Fruit fly (Drosophila melanogaster) whole organism, embryonic: ENCODE measurements around the gene Gas8.
A peak's percentile ranks its signal among the peaks of the same experiment; 100 is the strongest.

Source experiments
- ATbp ChIP-seq: fragments of 200-800 bp; sonication (Bioruptor generic); optimal IDR thresholded peaks from 2 replicates; lab custom pipeline; 2017; ENCODE audit warnings: missing biosample characterization, mild to moderate bottlenecking, missing genetic modification characterization, missing genetic modification reagents
- Ada2b ChIP-seq: fragments of 200-800 bp; sonication (Bioruptor generic); IDR thresholded peaks from 2 replicates; pipeline ENCODE4 v1.3.6; 2022; ENCODE audit warnings: missing biosample characterization, missing genetic modification characterization
- Aef1 ChIP-seq: fragments of 200-800 bp; sonication (Bioruptor generic); IDR thresholded peaks from 3 replicates; pipeline ENCODE4 v1.3.6; 2022; ENCODE audit warnings: missing biosample characterization, missing genetic modification characterization
- CG10462 ChIP-seq: fragments of 200-800 bp; sonication (Bioruptor generic); optimal IDR thresholded peaks from 2 replicates; lab custom pipeline; 2016; ENCODE audit warnings: missing biosample characterization, missing genetic modification characterization
- CG10979 ChIP-seq: fragments of 200-800 bp; sonication (Bioruptor generic); optimal IDR thresholded peaks from 2 replicates; lab custom pipeline; 2018; ENCODE audit warnings: missing biosample characterization, mild to moderate bottlenecking, missing genetic modification characterization, moderate library complexity
- CG11247 ChIP-seq: fragments of 200-800 bp; sonication (Bioruptor generic); IDR thresholded peaks from 2 replicates; pipeline ENCODE4 v1.3.6; 2022; ENCODE audit warnings: missing biosample characterization, missing genetic modification characterization
- CG11695 ChIP-seq: fragments of 200-800 bp; sonication (Bioruptor generic); IDR thresholded peaks from 3 replicates; pipeline ENCODE4 v1.3.6; 2022; ENCODE audit warnings: missing biosample characterization, missing genetic modification characterization
- CG12942 ChIP-seq: fragments of 200-800 bp; sonication (Bioruptor generic); optimal IDR thresholded peaks from 3 replicates; lab custom pipeline; 2016; ENCODE audit warnings: missing biosample characterization, missing genetic modification characterization
- CG13894 ChIP-seq: fragments of 200-800 bp; sonication (Bioruptor generic); optimal IDR thresholded peaks from 3 replicates; lab custom pipeline; 2018; ENCODE audit warnings: missing biosample characterization, mild to moderate bottlenecking, missing genetic modification characterization, moderate library complexity
- CG1603 ChIP-seq: fragments of 200-800 bp; sonication (Bioruptor generic); optimal IDR thresholded peaks from 2 replicates; lab custom pipeline; 2019; ENCODE audit warnings: missing biosample characterization, mild to moderate bottlenecking, missing genetic modification characterization, moderate library complexity
- CG17912 ChIP-seq: fragments of 200-800 bp; sonication (Bioruptor generic); optimal IDR thresholded peaks from 2 replicates; lab custom pipeline; 2018; ENCODE audit warnings: missing biosample characterization, mild to moderate bottlenecking, missing genetic modification characterization
- CG34376 ChIP-seq: fragments of 200-800 bp; sonication (Bioruptor generic); optimal IDR thresholded peaks from 2 replicates; lab custom pipeline; 2018; ENCODE audit warnings: missing biosample characterization, mild to moderate bottlenecking, missing genetic modification characterization
- CG3726 ChIP-seq: fragments of 200-800 bp; sonication (Bioruptor generic); IDR thresholded peaks from 3 replicates; pipeline ENCODE4, ENCODE4 v1.3.6; 2022; ENCODE audit warnings: missing biosample characterization, missing genetic modification characterization
- CG4820 ChIP-seq: fragments of 200-800 bp; sonication (Bioruptor generic); optimal IDR thresholded peaks from 3 replicates; lab custom pipeline; 2016; ENCODE audit warnings: missing biosample characterization, missing genetic modification characterization
- CG7839 ChIP-seq: fragments of 200-800 bp; sonication (Bioruptor generic); optimal IDR thresholded peaks from 3 replicates; lab custom pipeline; 2018; ENCODE audit warnings: missing biosample characterization, mild to moderate bottlenecking, missing genetic modification characterization, moderate library complexity
- Dref ChIP-seq: fragments of 200-800 bp; sonication (Bioruptor generic); IDR thresholded peaks from 2 replicates; pipeline ENCODE4 v1.3.6; 2022; ENCODE audit warnings: missing biosample characterization, missing genetic modification characterization
- Gsc ChIP-seq: fragments of 200-800 bp; sonication (Bioruptor generic); IDR thresholded peaks from 2 replicates; pipeline ENCODE4 v1.3.6; 2022; ENCODE audit warnings: missing biosample characterization, missing genetic modification characterization
- Hand ChIP-seq: fragments of 200-800 bp; sonication (Bioruptor generic); optimal IDR thresholded peaks from 2 replicates; lab custom pipeline; 2017; ENCODE audit warnings: mild to moderate bottlenecking, missing biosample characterization, missing genetic modification reagents, missing genetic modification characterization
- Lim3 ChIP-seq: fragments of 200-800 bp; sonication (Bioruptor generic); IDR thresholded peaks from 2 replicates; pipeline ENCODE4 v1.3.6; 2022; ENCODE audit warnings: missing biosample characterization, missing genetic modification characterization
- Med ChIP-seq: fragments of 200-800 bp; sonication (Bioruptor generic); peaks from one replicate; lab custom pipeline; 2016; ENCODE audit warnings: missing biosample characterization, missing genetic modification characterization, mild to moderate bottlenecking, inconsistent platforms, moderate library complexity
- Mrtf ChIP-seq: fragments of 200-800 bp; sonication (Bioruptor generic); IDR thresholded peaks from 3 replicates; pipeline ENCODE4 v1.3.6; 2022; ENCODE audit warnings: missing biosample characterization, missing genetic modification characterization
- Nf-YC ChIP-seq: fragments of 200-800 bp; optimal IDR thresholded peaks from 3 replicates; lab custom pipeline; 2019; ENCODE audit warnings: missing biosample characterization, mild to moderate bottlenecking, missing genetic modification characterization, moderate library complexity
- PHDP ChIP-seq: fragments of 200-800 bp; sonication (Bioruptor generic); optimal IDR thresholded peaks from 3 replicates; lab custom pipeline; 2018; ENCODE audit warnings: missing biosample characterization, mild to moderate bottlenecking, missing genetic modification characterization, moderate library complexity
- Pdp1 ChIP-seq, 2 experiments: fragments of 200-800 bp; sonication (Bioruptor generic); optimal IDR thresholded peaks; 3 replicates each; lab custom pipeline; 2016; ENCODE audit warnings: missing biosample characterization in 2 of 2, missing genetic modification characterization in 2 of 2, mild to moderate bottlenecking in 1 of 2, moderate library complexity in 1 of 2
- Ptx1 ChIP-seq: fragments of 200-800 bp; sonication (Bioruptor generic); IDR thresholded peaks from 2 replicates; pipeline ENCODE4 v1.3.6; 2022; ENCODE audit warnings: missing biosample characterization, missing genetic modification characterization
- Spps ChIP-seq: fragments of 200-800 bp; sonication (Bioruptor generic); optimal IDR thresholded peaks from 2 replicates; lab custom pipeline; 2018; ENCODE audit warnings: missing biosample characterization, mild to moderate bottlenecking, missing genetic modification characterization
- TFAM ChIP-seq: fragments of 200-800 bp; sonication (Bioruptor generic); optimal IDR thresholded peaks from 2 replicates; lab custom pipeline; 2017; ENCODE audit warnings: missing biosample characterization, missing genetic modification characterization, inconsistent platforms
- Xrp1 ChIP-seq: fragments of 200-800 bp; sonication (Bioruptor generic); IDR thresholded peaks from 2 replicates; pipeline ENCODE4 v1.3.6; 2022; ENCODE audit warnings: missing biosample characterization, missing genetic modification characterization
- ara ChIP-seq: fragments of 200-800 bp; sonication (Bioruptor generic); IDR thresholded peaks from 2 replicates; pipeline ENCODE4 v1.3.6; 2022; ENCODE audit warnings: missing biosample characterization, missing genetic modification characterization
- ato ChIP-seq: fragments of 200-800 bp; sonication (Bioruptor generic); IDR thresholded peaks from 2 replicates; pipeline ENCODE4 v1.3.6; 2022; ENCODE audit warnings: missing biosample characterization, missing genetic modification characterization; ENCODE audit not compliant: partially characterized antibody
- az2 ChIP-seq: fragments of 200-800 bp; sonication (Bioruptor generic); optimal IDR thresholded peaks from 3 replicates; lab custom pipeline; 2016; ENCODE audit warnings: missing biosample characterization, missing genetic modification characterization
- bsh ChIP-seq, 2 experiments: fragments of 200-800 bp; sonication (Bioruptor generic); optimal IDR thresholded peaks; 2 replicates each; lab custom pipeline; 2017 to 2018; ENCODE audit warnings: mild to moderate bottlenecking in 2 of 2, missing biosample characterization in 2 of 2, missing genetic modification characterization in 2 of 2, moderate library complexity in 1 of 2
- btn ChIP-seq: fragments of 200-800 bp; sonication (Bioruptor generic); optimal IDR thresholded peaks from 2 replicates; lab custom pipeline; 2016; ENCODE audit warnings: missing biosample characterization, missing genetic modification characterization
- cg ChIP-seq: fragments of 200-800 bp; sonication (Bioruptor generic); optimal IDR thresholded peaks from 3 replicates; lab custom pipeline; 2019; ENCODE audit warnings: missing biosample characterization, mild to moderate bottlenecking, missing genetic modification characterization, moderate library complexity
- chif ChIP-seq, 2 experiments: fragments of 200-800 bp; sonication (Bioruptor generic); optimal IDR thresholded peaks; 3 replicates each; lab custom pipeline; 2016; ENCODE audit warnings: missing biosample characterization in 2 of 2, missing genetic modification characterization in 2 of 2
- ewg ChIP-seq: fragments of 200-800 bp; sonication (Bioruptor generic); optimal IDR thresholded peaks from 3 replicates; lab custom pipeline; 2017; ENCODE audit warnings: mild to moderate bottlenecking, missing biosample characterization, missing genetic modification reagents, missing genetic modification characterization
- fd96Cb ChIP-seq: fragments of 200-800 bp; sonication (Bioruptor generic); optimal IDR thresholded peaks from 2 replicates; lab custom pipeline; 2018; ENCODE audit warnings: missing biosample characterization, mild to moderate bottlenecking, missing genetic modification characterization, moderate library complexity
- grau ChIP-seq: fragments of 200-800 bp; optimal IDR thresholded peaks from 3 replicates; lab custom pipeline; 2019; ENCODE audit warnings: missing biosample characterization, mild to moderate bottlenecking, missing genetic modification characterization, moderate library complexity
- gro ChIP-seq: fragments of 200-800 bp; sonication (Bioruptor generic); optimal IDR thresholded peaks from 2 replicates; lab custom pipeline; 2016; ENCODE audit warnings: missing biosample characterization, missing genetic modification characterization
- hkb ChIP-seq, 2 experiments: fragments of 200-800 bp in 1 of 2; fragments of >200 bp in 1 of 2; sonication (Bioruptor generic) in 1 of 2; IDR thresholded peaks in 1 of 2; optimal IDR thresholded peaks in 1 of 2; 2 replicates each; pipeline versions ENCODE4 v1.3.6 to Lab custom; 2017 to 2022; ENCODE audit warnings: missing biosample characterization in 1 of 2, missing genetic modification characterization in 1 of 2
- jing ChIP-seq: fragments of 200-800 bp; sonication (Bioruptor generic); optimal IDR thresholded peaks from 2 replicates; lab custom pipeline; 2018; ENCODE audit warnings: missing biosample characterization, mild to moderate bottlenecking, missing genetic modification characterization
- mam ChIP-seq: fragments of 200-800 bp; sonication (Bioruptor generic); optimal IDR thresholded peaks from 3 replicates; lab custom pipeline; 2016; ENCODE audit warnings: missing biosample characterization, missing genetic modification characterization
- nom ChIP-seq: fragments of 200-800 bp; sonication (Bioruptor generic); optimal IDR thresholded peaks from 2 replicates; lab custom pipeline; 2017; ENCODE audit warnings: missing biosample characterization, missing genetic modification characterization, mild to moderate bottlenecking, moderate library complexity, missing genetic modification reagents
- pan ChIP-seq, 4 experiments: fragments of >200 bp in 3 of 4; fragments of 200-800 bp in 1 of 4; sonication (Bioruptor generic) in 1 of 4; optimal IDR thresholded peaks in 3 of 4; IDR thresholded peaks in 1 of 4; 2 replicates each; pipeline versions ENCODE4 v1.3.6 to Lab custom; 2017 to 2022; ENCODE audit warnings: missing biosample characterization in 2 of 4, missing genetic modification characterization in 2 of 4, mixed read lengths in 1 of 4
- pros ChIP-seq: fragments of 200-800 bp; sonication (Bioruptor generic); optimal IDR thresholded peaks from 3 replicates; lab custom pipeline; 2019; ENCODE audit warnings: missing biosample characterization, mild to moderate bottlenecking, missing genetic modification characterization, moderate library complexity
- ranshi ChIP-seq: fragments of 200-800 bp; sonication (Bioruptor generic); IDR thresholded peaks from 2 replicates; pipeline ENCODE4 v1.3.6; 2022; ENCODE audit warnings: missing biosample characterization, missing genetic modification characterization
- so ChIP-seq: fragments of 200-800 bp; sonication (Bioruptor generic); IDR thresholded peaks from 3 replicates; pipeline ENCODE4 v1.3.6; 2022; ENCODE audit warnings: missing biosample characterization, missing genetic modification characterization
- vvl ChIP-seq: fragments of 200-800 bp; sonication (Bioruptor generic); IDR thresholded peaks from 2 replicates; pipeline ENCODE4 v1.3.6; 2022; ENCODE audit warnings: missing biosample characterization, missing genetic modification characterization
- wdn ChIP-seq: fragments of 200-800 bp; sonication (Bioruptor generic); IDR thresholded peaks from 2 replicates; pipeline ENCODE4 v1.3.6; 2022; ENCODE audit warnings: missing biosample characterization, missing genetic modification characterization

Gene Gas8

DNA sequence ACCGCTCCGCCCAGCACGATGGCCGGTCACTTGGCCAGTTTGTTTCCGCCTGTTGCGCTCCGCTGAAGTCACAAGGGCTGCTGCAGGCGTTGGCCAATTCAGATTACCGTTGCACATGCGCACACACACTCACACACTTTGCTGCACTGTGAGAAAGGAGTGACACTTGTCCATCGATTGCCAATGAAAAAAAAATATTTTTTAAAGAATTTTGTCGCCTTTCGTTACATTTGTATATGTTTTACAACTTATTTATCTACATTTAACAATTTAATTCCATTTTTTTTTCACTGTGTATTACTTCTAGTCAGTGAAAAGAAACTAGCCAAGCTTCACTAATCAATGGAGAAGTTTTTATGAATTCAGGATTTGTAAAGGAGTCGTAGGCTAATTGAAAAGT is 28.6 kb downstream of the Gas8 start (continued):
- no peak for TF ChIP-seq Dref
- TF ChIP-seq Lim3 (GFP tag; lab: Robert Waterston, UW): no peak
- TF ChIP-seq CG10979 (tag; lab: Kevin White, UChicago): peak; percentile 61
- no peak for TF ChIP-seq Mrtf (GFP tag; lab: Robert Waterston, UW)
- TF ChIP-seq jing (GFP tag; lab: Kevin White, UChicago): no peak
- TF ChIP-seq gro (GFP tag; lab: Kevin White, UChicago): no peak
- peak; percentile 47 for TF ChIP-seq Ada2b (GFP tag; lab: Robert Waterston, UW)
- TF ChIP-seq CG10462 (GFP tag; lab: Kevin White, UChicago): no peak
- peak in 1 of 2 experiments; percentile 60 for TF ChIP-seq bsh (GFP tag; optimal IDR thresholded peaks at IDR 0.05; lab: Kevin White, UChicago)
- peak; percentile 36 for TF ChIP-seq ewg (GFP tag; lab: Kevin White, UChicago)
- no peak for TF ChIP-seq Hand
- TF ChIP-seq Spps (tag; lab: Kevin White, UChicago): peak; percentile 5
- peak; percentile 56 for TF ChIP-seq az2 (GFP tag; lab: Kevin White, UChicago)
- TF ChIP-seq chif (GFP tag; optimal IDR thresholded peaks at IDR 0.05; lab: Kevin White, UChicago): peak; percentile 19 to 50
- TF ChIP-seq CG3726 (GFP tag; lab: Robert Waterston, UW): 0 out of 3 replicates have a peak, but pooled peaks have one; percentile 7
- TF ChIP-seq Aef1 (GFP tag; lab: Robert Waterston, UW): peak; percentile 18; the same call in 1 of the 3 replicates
- TF ChIP-seq so (GFP tag; lab: Robert Waterston, UW): 0 out of 3 replicates have a peak, but pooled peaks have one; percentile 16
- peak; percentile 45 for TF ChIP-seq CG1603 (tag; lab: Kevin White, UChicago)
- TF ChIP-seq CG11247 (GFP tag; lab: Robert Waterston, UW): no peak
- peak; percentile 46 for TF ChIP-seq CG7839 (tag; lab: Kevin White, UChicago)
- TF ChIP-seq cg (GFP tag; lab: Kevin White, UChicago): no peak
- TF ChIP-seq hkb (optimal IDR thresholded peaks at IDR 0.05; lab: Kevin White, UChicago): no peak
- TF ChIP-seq hkb (GFP tag; IDR thresholded peaks at IDR 0.05; lab: Robert Waterston, UW): peak; percentile 62
- peak; percentile 41 for TF ChIP-seq CG4820 (GFP tag; lab: Kevin White, UChicago)
- no peak for TF ChIP-seq btn (GFP tag; lab: Kevin White, UChicago)
- TF ChIP-seq CG34376 (GFP tag; lab: Kevin White, UChicago): no peak
- peak; percentile 7 for TF ChIP-seq mam (GFP tag; lab: Kevin White, UChicago)
- no peak for TF ChIP-seq ato (GFP tag; lab: Robert Waterston, UW)
- peak; percentile 78 for TF ChIP-seq Med (GFP tag; lab: Kevin White, UChicago)
- peak; percentile 24 for TF ChIP-seq CG12942
- peak; percentile 27; the same call in 1 of the 2 replicates for TF ChIP-seq ranshi (GFP tag; lab: Robert Waterston, UW)
- peak; percentile 55 for TF ChIP-seq fd96Cb
- peak; percentile 45; the same call in 1 of the 3 replicates for TF ChIP-seq CG11695 (GFP tag; lab: Robert Waterston, UW)
- TF ChIP-seq TFAM (GFP tag; lab: Kevin White, UChicago): no peak
- TF ChIP-seq CG17912 (GFP tag; lab: Kevin White, UChicago): no peak
- TF ChIP-seq wdn (GFP tag; lab: Robert Waterston, UW): no peak
- TF ChIP-seq Ptx1 (GFP tag; lab: Robert Waterston, UW): peak; percentile 42
- 0 out of 2 replicates have a peak, but pooled peaks have one; percentile 15 for TF ChIP-seq ara (GFP tag; lab: Robert Waterston, UW)
- TF ChIP-seq Nf-YC: no peak
- TF ChIP-seq nom (GFP tag; lab: Kevin White, UChicago): no peak
- no peak for TF ChIP-seq pros (GFP tag; lab: Kevin White, UChicago)
- peak; percentile 21 for TF ChIP-seq ATbp (GFP tag; lab: Kevin White, UChicago)
- peak; percentile 27 for TF ChIP-seq PHDP
- TF ChIP-seq pan (optimal IDR thresholded peaks at IDR 0.05; lab: Kevin White, UChicago): no peak
- TF ChIP-seq pan (GFP tag; optimal IDR thresholded peaks at IDR 0.05 in 1 of 2, IDR thresholded peaks at IDR 0.05 in 1 of 2): peak in 1 of 2 experiments; percentile 34
- 0 out of 2 replicates have a peak, but pooled peaks have one; percentile 24 for TF ChIP-seq vvl (GFP tag; lab: Robert Waterston, UW)
- peak; percentile 22; the same call in 1 of the 2 replicates for TF ChIP-seq Gsc (GFP tag; lab: Robert Waterston, UW)
- peak; percentile 34 for TF ChIP-seq grau (tag; lab: Kevin White, UChicago)
- TF ChIP-seq CG13894 (tag; lab: Kevin White, UChicago): no peak
- TF ChIP-seq Pdp1 (GFP tag; optimal IDR thresholded peaks at IDR 0.05; lab: Kevin White, UChicago): peak; percentile 18 to 36
- TF ChIP-seq Xrp1 (GFP tag; lab: Robert Waterston, UW): peak; percentile 73
